Fruit fly (Drosophila melanogaster) whole organism, embryonic: ENCODE results near the gene CG8379.

Source experiments
- Aef1 ChIP-seq: fragments of 200-800 bp; sonication (Bioruptor generic); IDR thresholded peaks from 3 replicates; pipeline ENCODE4 v1.3.6; 2022; ENCODE audit warnings: missing biosample characterization, missing genetic modification characterization
- Atf-2 ChIP-seq: fragments of 200-800 bp; sonication (Bioruptor generic); optimal IDR thresholded peaks from 2 replicates; lab custom pipeline; 2016; ENCODE audit warnings: missing biosample characterization, missing genetic modification characterization
- Bdp1 ChIP-seq: fragments of 200-800 bp; sonication (Bioruptor generic); optimal IDR thresholded peaks from 3 replicates; lab custom pipeline; 2016; ENCODE audit warnings: missing biosample characterization, missing genetic modification characterization
- CG10209 ChIP-seq: fragments of 200-800 bp; sonication (Bioruptor generic); optimal IDR thresholded peaks from 3 replicates; lab custom pipeline; 2017; ENCODE audit warnings: missing biosample characterization, mild to moderate bottlenecking, missing genetic modification characterization, missing genetic modification reagents
- CG10431 ChIP-seq: fragments of 200-800 bp; sonication (Bioruptor generic); optimal IDR thresholded peaks from 3 replicates; lab custom pipeline; 2018; ENCODE audit warnings: missing biosample characterization, mild to moderate bottlenecking, missing genetic modification characterization
- CG10959 ChIP-seq: fragments of 200-800 bp; sonication (Bioruptor generic); IDR thresholded peaks from 2 replicates; pipeline ENCODE4 v1.3.6; 2022; ENCODE audit warnings: missing biosample characterization, missing genetic modification characterization
- CG12071 ChIP-seq: fragments of 200-800 bp; sonication (Bioruptor generic); optimal IDR thresholded peaks from 3 replicates; lab custom pipeline; 2018; ENCODE audit warnings: missing biosample characterization, mild to moderate bottlenecking, missing genetic modification characterization
- CG14441 ChIP-seq: fragments of 200-800 bp; sonication (Bioruptor generic); IDR thresholded peaks from 2 replicates; pipeline ENCODE4 v1.3.6; 2022; ENCODE audit warnings: missing biosample characterization, missing genetic modification characterization
- CG14965 ChIP-seq: fragments of 200-800 bp; sonication (Bioruptor generic); optimal IDR thresholded peaks from 2 replicates; lab custom pipeline; 2016; ENCODE audit warnings: missing biosample characterization, missing genetic modification characterization, borderline replicate concordance
- CG15601 ChIP-seq: fragments of 200-800 bp; sonication (Bioruptor generic); optimal IDR thresholded peaks from 3 replicates; lab custom pipeline; 2019; ENCODE audit warnings: missing biosample characterization, mild to moderate bottlenecking, missing genetic modification characterization, moderate library complexity
- CG16813 ChIP-seq: fragments of 200-800 bp; sonication (Bioruptor generic); IDR thresholded peaks from 3 replicates; pipeline ENCODE4 v1.3.6; 2022; ENCODE audit warnings: missing biosample characterization, missing genetic modification characterization; ENCODE audit not compliant: partially characterized antibody
- CG17612 ChIP-seq: fragments of 200-800 bp; sonication (Bioruptor generic); IDR thresholded peaks from 2 replicates; pipeline ENCODE4 v1.3.6; 2022; ENCODE audit warnings: missing biosample characterization, missing genetic modification characterization
- CG31224 ChIP-seq: fragments of 200-800 bp; sonication (Bioruptor generic); IDR thresholded peaks from 2 replicates; pipeline ENCODE4 v1.3.6; 2022; ENCODE audit warnings: missing biosample characterization, missing genetic modification characterization
- CG6813 ChIP-seq: fragments of 200-800 bp; sonication (Bioruptor generic); optimal IDR thresholded peaks from 2 replicates; lab custom pipeline; 2017; ENCODE audit warnings: missing biosample characterization, missing genetic modification characterization, mild to moderate bottlenecking, moderate library complexity, missing genetic modification reagents
- CG7839 ChIP-seq: fragments of 200-800 bp; sonication (Bioruptor generic); optimal IDR thresholded peaks from 3 replicates; lab custom pipeline; 2018; ENCODE audit warnings: missing biosample characterization, mild to moderate bottlenecking, missing genetic modification characterization, moderate library complexity
- CG8281 ChIP-seq: fragments of 200-800 bp; sonication (Bioruptor generic); optimal IDR thresholded peaks from 2 replicates; lab custom pipeline; 2018; ENCODE audit warnings: missing biosample characterization, mild to moderate bottlenecking, missing genetic modification characterization, moderate library complexity
- CG8478 ChIP-seq: fragments of >200 bp; optimal IDR thresholded peaks from 2 replicates; lab custom pipeline; 2018
- CG9817 ChIP-seq: fragments of 200-800 bp; sonication (Bioruptor generic); optimal IDR thresholded peaks from 2 replicates; lab custom pipeline; 2018; ENCODE audit warnings: missing biosample characterization, mild to moderate bottlenecking, missing genetic modification characterization, moderate library complexity
- Camta ChIP-seq: fragments of 200-800 bp; sonication (Bioruptor generic); optimal IDR thresholded peaks from 2 replicates; lab custom pipeline; 2016; ENCODE audit warnings: missing biosample characterization, missing genetic modification characterization
- CrebB ChIP-seq: fragments of 200-800 bp; sonication (Bioruptor generic); optimal IDR thresholded peaks from 3 replicates; lab custom pipeline; 2018; ENCODE audit warnings: missing biosample characterization, mild to moderate bottlenecking, missing genetic modification characterization
- E2f1 ChIP-seq: fragments of 200-800 bp; sonication (Bioruptor generic); IDR thresholded peaks from 2 replicates; pipeline ENCODE4 v1.3.6; 2022; ENCODE audit warnings: missing biosample characterization, missing genetic modification characterization
- Hsf ChIP-seq: fragments of 200-800 bp; sonication (Bioruptor generic); optimal IDR thresholded peaks from 3 replicates; lab custom pipeline; 2016; ENCODE audit warnings: missing biosample characterization, missing genetic modification characterization
- Jarid2 ChIP-seq: fragments of 200-800 bp; sonication (Bioruptor generic); optimal IDR thresholded peaks from 3 replicates; lab custom pipeline; 2017; ENCODE audit warnings: mild to moderate bottlenecking, missing biosample characterization, missing genetic modification reagents, missing genetic modification characterization
- Max ChIP-seq: fragments of 200-800 bp; sonication (Bioruptor generic); optimal IDR thresholded peaks from 2 replicates; lab custom pipeline; 2016; ENCODE audit warnings: missing biosample characterization, mild to moderate bottlenecking, missing genetic modification characterization
- NC2α ChIP-seq: fragments of 200-800 bp; sonication (Bioruptor generic); optimal IDR thresholded peaks from 2 replicates; lab custom pipeline; 2016; ENCODE audit warnings: missing biosample characterization, missing genetic modification characterization
- NC2β ChIP-seq: fragments of 200-800 bp; sonication (Bioruptor generic); optimal IDR thresholded peaks from 2 replicates; lab custom pipeline; 2016; ENCODE audit warnings: missing biosample characterization, missing genetic modification characterization
- PHDP ChIP-seq: fragments of 200-800 bp; sonication (Bioruptor generic); optimal IDR thresholded peaks from 3 replicates; lab custom pipeline; 2018; ENCODE audit warnings: missing biosample characterization, mild to moderate bottlenecking, missing genetic modification characterization, moderate library complexity
- Tbp ChIP-seq: fragments of >200 bp; optimal IDR thresholded peaks from 2 replicates; lab custom pipeline; 2018; ENCODE audit warnings: missing biosample characterization, missing genetic modification characterization
- al ChIP-seq: fragments of 200-800 bp; sonication (Bioruptor generic); IDR thresholded peaks from 2 replicates; pipeline ENCODE4 v1.3.6; 2022; ENCODE audit warnings: missing biosample characterization, missing genetic modification characterization
- bowl ChIP-seq: fragments of 200-800 bp; sonication (Bioruptor generic); IDR thresholded peaks from 2 replicates; pipeline ENCODE4 v1.3.6; 2022; ENCODE audit warnings: missing biosample characterization, missing genetic modification characterization
- bsh ChIP-seq, 2 experiments: fragments of 200-800 bp; sonication (Bioruptor generic); optimal IDR thresholded peaks; 2 replicates each; lab custom pipeline; 2017 to 2018; ENCODE audit warnings: mild to moderate bottlenecking in 2 of 2, missing biosample characterization in 2 of 2, missing genetic modification characterization in 2 of 2, moderate library complexity in 1 of 2
- btn ChIP-seq: fragments of 200-800 bp; sonication (Bioruptor generic); optimal IDR thresholded peaks from 2 replicates; lab custom pipeline; 2016; ENCODE audit warnings: missing biosample characterization, missing genetic modification characterization
- caup ChIP-seq: fragments of 200-800 bp; sonication (Bioruptor generic); optimal IDR thresholded peaks from 3 replicates; lab custom pipeline; 2017; ENCODE audit warnings: missing biosample characterization, mild to moderate bottlenecking, missing genetic modification characterization, moderate library complexity; ENCODE audit not compliant: severe bottlenecking
- danr ChIP-seq: fragments of 200-800 bp; sonication (Bioruptor generic); IDR thresholded peaks from 2 replicates; pipeline ENCODE4 v1.3.6; 2022; ENCODE audit warnings: missing biosample characterization, missing genetic modification characterization
- dati ChIP-seq: fragments of 200-800 bp; sonication (Bioruptor generic); IDR thresholded peaks from 2 replicates; pipeline ENCODE4 v1.3.6; 2022; ENCODE audit warnings: missing biosample characterization, missing genetic modification characterization
- dpn ChIP-seq, 2 experiments: fragments of 200-800 bp; sonication (Bioruptor generic); optimal IDR thresholded peaks; 3 replicates each; lab custom pipeline; 2016; ENCODE audit warnings: missing biosample characterization in 2 of 2, missing genetic modification characterization in 2 of 2
- fd3F ChIP-seq: fragments of 200-800 bp; sonication (Bioruptor generic); optimal IDR thresholded peaks from 2 replicates; lab custom pipeline; 2018; ENCODE audit warnings: missing biosample characterization, mild to moderate bottlenecking, missing genetic modification characterization, moderate library complexity
- inv ChIP-seq: fragments of 200-800 bp; sonication (Bioruptor generic); IDR thresholded peaks from 2 replicates; pipeline ENCODE4 v1.3.6; 2022; ENCODE audit warnings: missing biosample characterization, missing genetic modification characterization; ENCODE audit not compliant: partially characterized antibody
- jumu ChIP-seq: fragments of 200-800 bp; sonication (Bioruptor generic); optimal IDR thresholded peaks from 3 replicates; lab custom pipeline; 2016; ENCODE audit warnings: missing biosample characterization, missing genetic modification characterization
- ken ChIP-seq: fragments of 200-800 bp; sonication (Bioruptor generic); IDR thresholded peaks from 3 replicates; pipeline ENCODE4 v1.3.6; 2022; ENCODE audit warnings: missing biosample characterization, missing genetic modification characterization
- lbe ChIP-seq: fragments of 200-800 bp; sonication (Bioruptor generic); optimal IDR thresholded peaks from 2 replicates; lab custom pipeline; 2016; ENCODE audit warnings: missing biosample characterization, mild to moderate bottlenecking, missing genetic modification characterization
- lov ChIP-seq, 2 experiments: fragments of 200-800 bp in 1 of 2; fragments of >200 bp in 1 of 2; sonication (Bioruptor generic) in 1 of 2; IDR thresholded peaks in 1 of 2; optimal IDR thresholded peaks in 1 of 2; 2 replicates in 1 of 2; 3 replicates in 1 of 2; pipeline versions ENCODE4 v1.3.6 to Lab custom; 2017 to 2022; ENCODE audit warnings: missing biosample characterization in 1 of 2, missing genetic modification characterization in 1 of 2
- mld ChIP-seq: fragments of 200-800 bp; sonication (Bioruptor generic); IDR thresholded peaks from 3 replicates; pipeline ENCODE4 v1.3.6; 2022; ENCODE audit warnings: missing biosample characterization, missing genetic modification characterization; ENCODE audit not compliant: partially characterized antibody
- phol ChIP-seq: fragments of 200-800 bp; sonication (Bioruptor generic); optimal IDR thresholded peaks from 3 replicates; lab custom pipeline; 2018; ENCODE audit warnings: missing biosample characterization, mild to moderate bottlenecking, missing genetic modification characterization, moderate library complexity
- psq ChIP-seq: fragments of 200-800 bp; sonication (Bioruptor generic); optimal IDR thresholded peaks from 2 replicates; lab custom pipeline; 2017; ENCODE audit warnings: missing biosample characterization, missing genetic modification characterization
- row ChIP-seq: fragments of 200-800 bp; sonication (Bioruptor generic); IDR thresholded peaks from 3 replicates; pipeline ENCODE4 v1.3.6; 2022; ENCODE audit warnings: missing biosample characterization, missing genetic modification characterization
- sens-2 ChIP-seq: fragments of 200-800 bp; sonication (Bioruptor generic); IDR thresholded peaks from 2 replicates; pipeline ENCODE4 v1.3.6; 2022; ENCODE audit warnings: missing biosample characterization, missing genetic modification characterization
- unc-4 ChIP-seq: fragments of 200-800 bp; sonication (Bioruptor generic); IDR thresholded peaks from 2 replicates; pipeline ENCODE4 v1.3.6; 2022; ENCODE audit warnings: missing biosample characterization, missing genetic modification characterization; ENCODE audit not compliant: partially characterized antibody
- z ChIP-seq: fragments of 200-800 bp; sonication (Bioruptor generic); IDR thresholded peaks from 3 replicates; pipeline ENCODE4 v1.3.6; 2022; ENCODE audit warnings: missing biosample characterization, missing genetic modification characterization

CG8379 gene

DNA sequence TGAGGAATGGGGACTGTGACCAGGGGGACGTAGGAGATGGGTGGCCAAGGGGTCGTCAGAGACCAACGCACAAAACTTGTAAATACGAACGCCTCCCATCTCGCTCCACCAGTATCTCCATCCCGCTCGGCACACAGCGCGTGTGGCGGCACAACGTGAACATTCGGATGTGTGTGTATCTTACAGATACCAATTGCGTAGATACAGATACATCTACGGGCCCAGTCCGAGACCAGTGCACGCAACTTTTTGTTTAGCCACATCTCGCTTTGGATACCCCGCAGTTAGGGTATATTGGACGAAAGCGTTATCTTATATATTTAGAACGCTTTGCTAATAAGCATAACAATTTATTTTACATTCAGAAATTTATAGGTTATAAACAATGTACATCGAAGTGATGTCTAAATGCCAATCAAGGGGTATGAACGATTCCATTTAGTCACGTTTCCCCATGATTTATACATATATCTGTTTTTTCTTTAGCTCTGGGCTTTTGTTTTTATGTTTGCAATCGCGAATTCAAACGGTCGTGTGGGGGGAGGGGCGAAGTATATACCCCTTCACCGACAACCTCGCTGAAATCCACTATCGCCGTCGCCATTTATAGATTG, 12.8 kb upstream of the CG8379 start:
- no peak for TF ChIP-seq CG16813 (GFP tag; lab: Robert Waterston, UW)
- no peak for TF ChIP-seq CG8478 (lab: Kevin White, UChicago)
- peak; percentile 99 for TF ChIP-seq Camta (GFP tag; lab: Kevin White, UChicago)
- peak; percentile 98 for TF ChIP-seq danr
- peak; percentile 96 for TF ChIP-seq CG10959
- peak; percentile 97 for TF ChIP-seq btn (GFP tag; lab: Kevin White, UChicago)
- TF ChIP-seq unc-4 (GFP tag; lab: Robert Waterston, UW): peak; percentile 35; the same call in 1 of the 2 replicates
- TF ChIP-seq Jarid2 (GFP tag; lab: Kevin White, UChicago): peak; percentile 92
- no peak for TF ChIP-seq Tbp (GFP tag; lab: Kevin White, UChicago)
- no peak for TF ChIP-seq lov (optimal IDR thresholded peaks at IDR 0.05; lab: Kevin White, UChicago)
- peak; percentile 98 for TF ChIP-seq lov (GFP tag; IDR thresholded peaks at IDR 0.05; lab: Robert Waterston, UW)
- TF ChIP-seq ken: peak; percentile 98
- peak; percentile 99 for TF ChIP-seq Aef1 (GFP tag; lab: Robert Waterston, UW)
- TF ChIP-seq CG7839 (tag; lab: Kevin White, UChicago): peak; percentile 99
- peak; percentile 99 for TF ChIP-seq fd3F (GFP tag; lab: Kevin White, UChicago)
- TF ChIP-seq Bdp1 (GFP tag; lab: Kevin White, UChicago): peak; percentile 94
- peak; percentile 94 for TF ChIP-seq dati
- peak; percentile 96 to 99 for TF ChIP-seq bsh (GFP tag; optimal IDR thresholded peaks at IDR 0.05; lab: Kevin White, UChicago)
- TF ChIP-seq CG10431 (GFP tag; lab: Kevin White, UChicago): peak; percentile 86
- TF ChIP-seq row: peak; percentile 99
- TF ChIP-seq CG15601 (tag; lab: Kevin White, UChicago): peak; percentile 97
- peak; percentile 98 for TF ChIP-seq lbe (GFP tag; lab: Kevin White, UChicago)
- peak; percentile 99 for TF ChIP-seq Atf-2 (GFP tag; lab: Kevin White, UChicago)
- peak; percentile 99 for TF ChIP-seq caup (GFP tag; lab: Kevin White, UChicago)
- no peak for TF ChIP-seq mld (GFP tag; lab: Robert Waterston, UW)
- TF ChIP-seq sens-2 (GFP tag; lab: Robert Waterston, UW): peak; percentile 97
- peak; percentile 93 for TF ChIP-seq CG8281 (tag; lab: Kevin White, UChicago)
- TF ChIP-seq al: peak; percentile 99
- TF ChIP-seq bowl: peak; percentile 97
- peak; percentile 95 for TF ChIP-seq psq (GFP tag; lab: Kevin White, UChicago)
- TF ChIP-seq E2f1 (GFP tag; lab: Robert Waterston, UW): peak; percentile 98
- TF ChIP-seq CG6813 (GFP tag; lab: Kevin White, UChicago): peak; percentile 98
- TF ChIP-seq z: peak; percentile 75; the same call in 2 of the 3 replicates
- peak; percentile 99 for TF ChIP-seq dpn (GFP tag; optimal IDR thresholded peaks at IDR 0.05; lab: Kevin White, UChicago)
- peak; percentile 99 for TF ChIP-seq CG12071
- TF ChIP-seq Hsf (GFP tag; lab: Kevin White, UChicago): peak; percentile 99
- TF ChIP-seq jumu (GFP tag; lab: Kevin White, UChicago): peak; percentile 98
- peak; percentile 98 for TF ChIP-seq Max (GFP tag; lab: Kevin White, UChicago)
- TF ChIP-seq PHDP (tag; lab: Kevin White, UChicago): peak; percentile 99
- TF ChIP-seq inv: no peak
- TF ChIP-seq CG31224 (GFP tag; lab: Robert Waterston, UW): peak; percentile 98
- TF ChIP-seq CG14441 (GFP tag; lab: Robert Waterston, UW): peak; percentile 99
- peak; percentile 98 for TF ChIP-seq NC2β
- peak; percentile 99 for TF ChIP-seq CG9817 (tag; lab: Kevin White, UChicago)
- peak; percentile 98 for TF ChIP-seq phol (tag; lab: Kevin White, UChicago)
- peak; percentile 99 for TF ChIP-seq CrebB (tag; lab: Kevin White, UChicago)
- peak; percentile 96 for TF ChIP-seq CG17612 (GFP tag; lab: Robert Waterston, UW)
- peak; percentile 89 for TF ChIP-seq CG14965 (GFP tag; lab: Kevin White, UChicago)
- TF ChIP-seq CG10209 (GFP tag; lab: Kevin White, UChicago): peak; percentile 99
- TF ChIP-seq NC2α (GFP tag; lab: Kevin White, UChicago): peak; percentile 98
